Worm (Caenorhabditis elegans): ENCODE data around the gene srp-1.

Gene srp-1

DNA sequence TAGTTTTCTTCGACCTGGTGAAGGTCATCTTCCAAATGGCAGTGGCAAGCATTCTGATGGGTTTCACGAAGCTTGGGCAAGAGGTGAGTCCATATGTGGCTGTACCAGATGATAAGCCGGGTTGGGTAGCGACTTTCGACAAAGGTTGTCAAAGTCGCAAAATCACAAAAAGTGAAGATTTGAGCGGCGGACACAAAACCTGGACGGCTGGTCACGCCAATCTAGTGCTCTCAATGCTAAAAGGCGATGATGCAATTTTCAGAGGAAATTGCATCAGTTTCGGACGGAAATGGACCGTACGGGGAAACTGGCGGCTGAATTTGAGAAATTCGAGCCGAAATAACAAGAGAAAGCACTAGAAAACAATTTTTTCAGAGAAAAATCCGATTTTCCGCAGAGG lies 44.2 kb downstream of the srp-1 start:
- TF ChIP-seq ceh-39 (tag; optimal IDR thresholded peaks at IDR 0.05) (no peak), unc-62 (GFP tag; optimal IDR thresholded peaks at IDR 0.05) (no peak), lsy-2 (tag; optimal IDR thresholded peaks at IDR 0.05) (no peak), mep-1 (tag; optimal IDR thresholded peaks at IDR 0.05) (no peak), elt-3 (tag; optimal IDR thresholded peaks at IDR 0.05) (no peak), lin-32 (GFP tag; optimal IDR thresholded peaks at IDR 0.05) (no peak), ham-2 (GFP tag; optimal IDR thresholded peaks at IDR 0.05) (no peak), ztf-11 (tag; optimal IDR thresholded peaks at IDR 0.05) (no peak), lin-13 (tag; optimal IDR thresholded peaks at IDR 0.05) (no peak), sptf-1 (tag; optimal IDR thresholded peaks at IDR 0.05) (no peak), ces-1 (GFP tag; optimal IDR thresholded peaks at IDR 0.05) (no peak), elt-1 (tag; optimal IDR thresholded peaks at IDR 0.05; ENCODE audit: borderline replicate concordance, insufficient read depth) (no peak), nhr-28 (tag; optimal IDR thresholded peaks at IDR 0.05) (no peak), nhr-237 (tag; optimal IDR thresholded peaks at IDR 0.05) (no peak), unc-39 (tag; optimal IDR thresholded peaks at IDR 0.05) (no peak), bed-3 (GFP tag; optimal IDR thresholded peaks at IDR 0.05) (no peak), nhr-2 (tag; optimal IDR thresholded peaks at IDR 0.05) (no peak), nhr-76 (tag; optimal IDR thresholded peaks at IDR 0.05) (no peak)

DNA sequence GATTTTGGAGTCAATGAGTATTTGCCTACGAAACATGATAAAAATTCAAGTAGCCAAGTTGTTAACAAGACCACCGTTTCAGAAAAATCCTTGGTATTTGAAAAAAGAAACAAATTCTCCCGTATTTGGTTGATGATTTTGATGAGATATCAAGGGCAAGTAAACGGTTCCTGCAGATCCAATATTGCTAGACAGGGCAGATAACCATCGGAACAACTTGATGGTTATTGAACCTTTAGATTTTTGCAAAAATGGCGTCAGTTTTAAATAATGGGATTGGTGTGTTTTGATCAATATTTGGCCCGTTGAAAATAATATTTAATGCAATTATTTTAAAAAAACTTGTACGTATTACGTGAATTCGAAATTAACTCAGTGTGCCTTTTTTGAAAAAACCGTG lies 47.2 kb downstream of the srp-1 start:
- TF ChIP-seq mab-5 (tag; optimal IDR thresholded peaks at IDR 0.05), result no peak
- no peak for TF ChIP-seq blmp-1 (tag; optimal IDR thresholded peaks at IDR 0.05)
- TF ChIP-seq ceh-83 (GFP tag; optimal IDR thresholded peaks at IDR 0.05), result no peak
- no peak for TF ChIP-seq lin-13 (tag; optimal IDR thresholded peaks at IDR 0.05)
- TF ChIP-seq ham-2 (GFP tag; optimal IDR thresholded peaks at IDR 0.05), result no peak
- peak; percentile 38 for TF ChIP-seq elt-1 (tag; optimal IDR thresholded peaks at IDR 0.05; ENCODE audit: borderline replicate concordance, insufficient read depth)
- TF ChIP-seq bed-3 (GFP tag; optimal IDR thresholded peaks at IDR 0.05), result no peak
- no peak for TF ChIP-seq unc-62 (GFP tag; optimal IDR thresholded peaks at IDR 0.05)

ce11 chrV:801555-802060 lies 48.5 kb downstream of the srp-1 start:
- no peak for TF ChIP-seq lin-13 (tag; optimal IDR thresholded peaks at IDR 0.05)
- peak; percentile 85 for TF ChIP-seq elt-1 (tag; optimal IDR thresholded peaks at IDR 0.05; ENCODE audit: borderline replicate concordance, insufficient read depth)

DNA sequence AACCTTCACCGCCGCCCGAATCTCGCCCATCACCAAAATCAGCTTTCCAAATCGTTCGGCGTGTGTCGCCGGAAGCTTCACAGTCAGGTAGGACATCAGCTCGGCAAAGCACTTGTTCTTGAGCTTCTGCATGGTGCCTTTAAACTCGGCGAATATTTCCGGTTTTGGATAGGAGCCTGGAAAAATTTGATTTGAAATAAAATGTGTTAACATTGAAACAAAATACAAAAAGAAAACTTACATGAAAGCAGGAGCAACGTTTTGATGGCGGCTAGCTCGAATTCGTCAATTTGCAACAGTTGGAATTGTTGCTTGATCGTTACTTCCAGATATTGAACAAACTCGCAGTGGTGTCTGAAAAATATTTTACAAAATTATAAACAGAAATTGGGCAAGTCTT lies 49.6 kb downstream of the srp-1 start:
- TF ChIP-seq unc-120 (tag; optimal IDR thresholded peaks at IDR 0.05; ENCODE audit: poor library complexity, severe bottlenecking), result no peak

DNA sequence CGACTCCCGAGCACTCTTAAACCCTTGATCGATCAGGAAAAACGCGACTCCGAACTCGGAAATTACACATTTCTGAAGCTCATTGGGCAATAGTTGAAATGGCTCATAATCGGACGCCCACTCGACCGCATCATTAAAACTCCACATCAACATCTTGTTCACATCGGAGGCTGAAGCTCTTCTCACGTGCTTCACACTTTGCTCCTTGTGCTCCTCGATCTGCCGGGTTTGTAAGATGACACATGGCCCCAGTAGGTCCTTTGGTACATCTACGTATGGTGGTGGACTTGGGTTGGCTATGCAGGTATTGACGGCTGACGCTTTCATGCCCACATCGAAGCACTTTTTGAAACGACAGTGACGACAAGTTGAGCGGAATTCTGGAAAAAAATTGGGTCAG lies 50.4 kb downstream of the srp-1 start:
- TF ChIP-seq flh-1 (GFP tag; optimal IDR thresholded peaks at IDR 0.05) (no peak), unc-120 (tag; optimal IDR thresholded peaks at IDR 0.05; ENCODE audit: poor library complexity, severe bottlenecking) (no peak), tbx-8 (GFP tag; optimal IDR thresholded peaks at IDR 0.05) (no peak), nhr-12 (tag; optimal IDR thresholded peaks at IDR 0.05) (no peak), ceh-43 (GFP tag; optimal IDR thresholded peaks at IDR 0.05) (no peak), lsy-2 (tag; optimal IDR thresholded peaks at IDR 0.05) (no peak), nhr-2 (tag; optimal IDR thresholded peaks at IDR 0.05) (no peak), zip-8 (tag; optimal IDR thresholded peaks at IDR 0.05) (no peak), ces-1 (GFP tag; optimal IDR thresholded peaks at IDR 0.05) (no peak), unc-62 (GFP tag; optimal IDR thresholded peaks at IDR 0.05) (no peak)

- TF ChIP-seq mls-2 (tag; optimal IDR thresholded peaks at IDR 0.05) (no peak), elt-1 (tag; optimal IDR thresholded peaks at IDR 0.05; ENCODE audit: borderline replicate concordance, insufficient read depth) (peak; percentile 36)
Measured at ce11 chrV:804485-804884, 51.4 kb downstream of the srp-1 start, which contains the start of gene nhr-270. Gene nhr-270 (minus strand): TSS chrV:804741.

Data from whole organism, mixed stage, embryonic.